Worm (Caenorhabditis elegans) whole organism, L3 larva: Measurements from ENCODE around the gene fars-3.

Experiments used
- R02D3.7 ChIP-seq: fragments of 150-350 bp; optimal IDR thresholded peaks from 2 replicates; lab custom pipeline; 2014; ENCODE audit warnings: missing biosample characterization, missing genetic modification characterization
- ZK546.5 ChIP-seq: sonication (generic microtip); optimal IDR thresholded peaks from 2 replicates; lab custom pipeline; 2017; ENCODE audit warnings: missing biosample characterization, missing genetic modification characterization
- ama-1 ChIP-seq: fragments of 150-350 bp; optimal IDR thresholded peaks from 2 replicates; lab custom pipeline; 2018
- ceh-28 ChIP-seq: fragments of 150-350 bp; optimal IDR thresholded peaks from 2 replicates; lab custom pipeline; 2014; ENCODE audit warnings: missing biosample characterization, missing genetic modification reagents, missing genetic modification characterization
- ceh-82 ChIP-seq: fragments of 150-350 bp; optimal IDR thresholded peaks from 2 replicates; lab custom pipeline; 2014; ENCODE audit warnings: missing biosample characterization, missing genetic modification characterization
- ceh-9 ChIP-seq: sonication (generic microtip); optimal IDR thresholded peaks from 2 replicates; lab custom pipeline; 2018; ENCODE audit warnings: missing biosample characterization, missing genetic modification characterization
- daf-12 ChIP-seq: fragments of 150-350 bp; optimal IDR thresholded peaks from 2 replicates; lab custom pipeline; 2014; ENCODE audit warnings: missing biosample characterization, missing genetic modification reagents, missing genetic modification characterization
- egl-5 ChIP-seq: fragments of 150-350 bp; optimal IDR thresholded peaks from 2 replicates; lab custom pipeline; 2017; ENCODE audit warnings: missing biosample characterization, missing genetic modification reagents, missing genetic modification characterization, inconsistent platforms
- elt-1 ChIP-seq: fragments of 150-350 bp; optimal IDR thresholded peaks from 2 replicates; lab custom pipeline; 2014; ENCODE audit warnings: missing biosample characterization, missing genetic modification characterization
- elt-2 ChIP-seq: sonication (generic microtip); optimal IDR thresholded peaks from 2 replicates; lab custom pipeline; 2016; ENCODE audit warnings: missing genetic modification reagents, mild to moderate bottlenecking, missing genetic modification characterization, missing compliant biosample characterization
- elt-3 ChIP-seq, 3 experiments: fragments of 150-350 bp in 1 of 3; sonication (generic microtip) in 2 of 3; optimal IDR thresholded peaks; 2 replicates in 2 of 3; 4 replicates in 1 of 3; lab custom pipeline; 2014 to 2017; ENCODE audit warnings: missing biosample characterization in 3 of 3, missing genetic modification characterization in 3 of 3
- fkh-10 ChIP-seq: sonication (generic microtip); optimal IDR thresholded peaks from 2 replicates; lab custom pipeline; 2017; ENCODE audit warnings: missing biosample characterization, missing genetic modification reagents, missing genetic modification characterization
- fos-1 ChIP-seq: fragments of 150-350 bp; optimal IDR thresholded peaks from 2 replicates; lab custom pipeline; 2014; ENCODE audit warnings: missing biosample characterization, missing genetic modification characterization
- hmg-11 ChIP-seq: sonication (generic microtip); optimal IDR thresholded peaks from 2 replicates; lab custom pipeline; 2016; ENCODE audit warnings: missing genetic modification characterization, missing compliant biosample characterization
- lin-15B ChIP-seq: fragments of 150-350 bp; optimal IDR thresholded peaks from 2 replicates; lab custom pipeline; 2014; ENCODE audit warnings: missing biosample characterization, missing genetic modification characterization
- lin-39 ChIP-seq: fragments of 150-350 bp; optimal IDR thresholded peaks from 2 replicates; lab custom pipeline; 2018; ENCODE audit warnings: missing biosample characterization, missing genetic modification reagents, missing genetic modification characterization
- mdl-1 ChIP-seq: fragments of 150-350 bp; optimal IDR thresholded peaks from 2 replicates; lab custom pipeline; 2014; ENCODE audit warnings: missing biosample characterization, missing genetic modification characterization
- mml-1 ChIP-seq: fragments of 150-350 bp; sonication (generic microtip); optimal IDR thresholded peaks from 3 replicates; lab custom pipeline; 2014; ENCODE audit warnings: missing biosample characterization, missing genetic modification characterization
- nfya-1 ChIP-seq: sonication (generic microtip); optimal IDR thresholded peaks from 2 replicates; lab custom pipeline; 2017; ENCODE audit warnings: missing genetic modification characterization, mild to moderate bottlenecking, missing compliant biosample characterization, antibody characterized with exemption, moderate library complexity; ENCODE audit not compliant: insufficient read depth
- nhr-11 ChIP-seq: fragments of 150-350 bp; optimal IDR thresholded peaks from 2 replicates; lab custom pipeline; 2014; ENCODE audit warnings: missing biosample characterization, missing genetic modification characterization
- nhr-23 ChIP-seq: fragments of 150-350 bp; optimal IDR thresholded peaks from 2 replicates; lab custom pipeline; 2014; ENCODE audit warnings: missing biosample characterization, missing genetic modification reagents, missing genetic modification characterization
- nhr-237 ChIP-seq: fragments of 150-350 bp; optimal IDR thresholded peaks from 2 replicates; lab custom pipeline; 2014; ENCODE audit warnings: missing biosample characterization, missing genetic modification characterization
- nhr-25 ChIP-seq: sonication (generic microtip); optimal IDR thresholded peaks from 2 replicates; lab custom pipeline; 2017; ENCODE audit warnings: missing biosample characterization, missing genetic modification characterization
- nhr-28 ChIP-seq: fragments of 150-350 bp; optimal IDR thresholded peaks from 2 replicates; lab custom pipeline; 2014; ENCODE audit warnings: missing biosample characterization, missing genetic modification characterization
- nhr-43 ChIP-seq: sonication (generic microtip); optimal IDR thresholded peaks from 2 replicates; lab custom pipeline; 2016; ENCODE audit warnings: mild to moderate bottlenecking, missing genetic modification characterization, missing compliant biosample characterization; ENCODE audit not compliant: poor library complexity, severe bottlenecking
- nhr-67 ChIP-seq: fragments of 150-350 bp; optimal IDR thresholded peaks from 2 replicates; lab custom pipeline; 2014; ENCODE audit warnings: missing biosample characterization, missing genetic modification characterization
- nhr-76 ChIP-seq: fragments of 150-350 bp; sonication (generic microtip); optimal IDR thresholded peaks from 5 replicates; lab custom pipeline; 2014; ENCODE audit warnings: missing biosample characterization, missing genetic modification characterization
- nhr-77 ChIP-seq: fragments of 150-350 bp; optimal IDR thresholded peaks from 2 replicates; lab custom pipeline; 2014; ENCODE audit warnings: missing biosample characterization, missing genetic modification characterization
- pha-4 ChIP-seq: fragments of 150-350 bp; optimal IDR thresholded peaks from 2 replicates; lab custom pipeline; 2014; ENCODE audit warnings: missing biosample characterization, missing genetic modification reagents, missing genetic modification characterization
- snpc-4 ChIP-seq: fragments of 150-350 bp; optimal IDR thresholded peaks from 2 replicates; lab custom pipeline; 2014; ENCODE audit warnings: missing biosample characterization, missing genetic modification characterization
- tbx-2 ChIP-seq: sonication (generic microtip); optimal IDR thresholded peaks from 2 replicates; lab custom pipeline; 2016; ENCODE audit warnings: mild to moderate bottlenecking, missing genetic modification characterization, missing compliant biosample characterization
- unc-39 ChIP-seq: sonication (generic microtip); optimal IDR thresholded peaks from 4 replicates; lab custom pipeline; 2017; ENCODE audit warnings: missing biosample characterization, missing genetic modification characterization
- unc-62 ChIP-seq: fragments of 150-350 bp; sonication (generic microtip); optimal IDR thresholded peaks from 4 replicates; lab custom pipeline; 2014; ENCODE audit warnings: missing biosample characterization, missing genetic modification reagents, missing genetic modification characterization
- zag-1 ChIP-seq: fragments of 150-350 bp; optimal IDR thresholded peaks from 2 replicates; lab custom pipeline; 2014; ENCODE audit warnings: missing biosample characterization, missing genetic modification characterization
- ztf-4 ChIP-seq: fragments of 150-350 bp; optimal IDR thresholded peaks from 2 replicates; lab custom pipeline; 2014; ENCODE audit warnings: missing biosample characterization, missing genetic modification characterization

fars-3 gene

ce11 chrII:8437035-8437434, 27.6 kb upstream of the fars-3 start, which contains the start of gene acp-3:
Gene acp-3 (minus strand): TSS chrII:8437135.
- TF ChIP-seq unc-62 (no peak), nhr-67 (no peak), mml-1 (tag; lab: Kevin White, UChicago) (no peak), hmg-11 (no peak), nhr-11 (tag; lab: Kevin White, UChicago) (no peak), elt-2 (tag; lab: Kevin White, UChicago) (no peak), pha-4 (no peak), snpc-4 (tag; lab: Kevin White, UChicago) (no peak), tbx-2 (tag; lab: Kevin White, UChicago) (no peak), lin-39 (tag; lab: Kevin White, UChicago) (no peak)

ce11 chrII:8438791-8439287, 25.8 kb upstream of the fars-3 start, which contains the start of gene lips-10:
Gene lips-10 (plus strand): TSS chrII:8439168.
- TF ChIP-seq nhr-25 (tag; lab: Kevin White, UChicago) (peak; percentile 80), R02D3.7 (tag; lab: Kevin White, UChicago) (no peak), nhr-76 (tag; lab: Kevin White, UChicago) (no peak), zag-1 (no peak), mdl-1 (no peak), nhr-23 (tag; lab: Kevin White, UChicago) (peak; percentile 21), ceh-28 (tag; lab: Kevin White, UChicago) (no peak)

ce11 chrII:8440097-8440496, 24.6 kb upstream of the fars-3 start:
- TF ChIP-seq nhr-28: no peak
- TF ChIP-seq ZK546.5: no peak
- TF ChIP-seq nhr-43 (tag; lab: Kevin White, UChicago): peak; percentile 51
- no peak for TF ChIP-seq daf-12 (tag; lab: Kevin White, UChicago)
- peak; percentile 74 for TF ChIP-seq nhr-25 (tag; lab: Kevin White, UChicago)
- TF ChIP-seq pha-4: no peak
- TF ChIP-seq elt-3 (tag; optimal IDR thresholded peaks at IDR 0.05; lab: Kevin White, UChicago): peak in 1 of 3 experiments; percentile 41
- TF ChIP-seq nhr-23 (tag; lab: Kevin White, UChicago): peak; percentile 50
- TF ChIP-seq nhr-11 (tag; lab: Kevin White, UChicago): no peak
- TF ChIP-seq nhr-76 (tag; lab: Kevin White, UChicago): no peak

ce11 chrII:8440792-8441191, 23.9 kb upstream of the fars-3 start:
- TF ChIP-seq ama-1 (peak; percentile 58), elt-1 (tag; lab: Kevin White, UChicago) (peak; percentile 62), nhr-76 (tag; lab: Kevin White, UChicago) (peak; percentile 28), elt-3 (tag; optimal IDR thresholded peaks at IDR 0.05; lab: Kevin White, UChicago) (peak; percentile 31 to 79 (median 77)), ceh-28 (tag; lab: Kevin White, UChicago) (peak; percentile 44), hmg-11 (no peak), mml-1 (tag; lab: Kevin White, UChicago) (no peak), nhr-25 (tag; lab: Kevin White, UChicago) (peak; percentile 83), nhr-77 (tag; lab: Kevin White, UChicago) (no peak), zag-1 (no peak), fos-1 (tag; lab: Kevin White, UChicago) (no peak), unc-62 (peak; percentile 21), ceh-82 (tag; lab: Kevin White, UChicago) (no peak), nhr-43 (tag; lab: Kevin White, UChicago) (peak; percentile 88), mdl-1 (peak; percentile 37), nhr-23 (tag; lab: Kevin White, UChicago) (peak; percentile 90)

ce11 chrII:8441519-8441918, 23.1 kb upstream of the fars-3 start:
- TF ChIP-seq pha-4 (no peak), nhr-43 (tag; lab: Kevin White, UChicago) (peak; percentile 33), ceh-28 (tag; lab: Kevin White, UChicago) (no peak), mdl-1 (no peak), snpc-4 (tag; lab: Kevin White, UChicago) (no peak), tbx-2 (tag; lab: Kevin White, UChicago) (peak; percentile 18), nhr-23 (tag; lab: Kevin White, UChicago) (peak; percentile 6)

ce11 chrII:8442176-8442575, 22.5 kb upstream of the fars-3 start:
- TF ChIP-seq zag-1 (no peak), nhr-43 (tag; lab: Kevin White, UChicago) (peak; percentile 78), snpc-4 (tag; lab: Kevin White, UChicago) (peak; percentile 73), hmg-11 (peak; percentile 78), mdl-1 (no peak), nhr-25 (tag; lab: Kevin White, UChicago) (peak; percentile 27), fkh-10 (GFP tag; lab: Kevin White, UChicago) (no peak), ztf-4 (tag; lab: Kevin White, UChicago) (no peak), nhr-23 (tag; lab: Kevin White, UChicago) (peak; percentile 53), unc-62 (no peak), elt-2 (tag; lab: Kevin White, UChicago) (peak; percentile 19), egl-5 (no peak), R02D3.7 (tag; lab: Kevin White, UChicago) (peak; percentile 7), lin-39 (tag; lab: Kevin White, UChicago) (peak; percentile 52), nfya-1 (peak; percentile 66), ceh-9 (tag; lab: Kevin White, UChicago) (no peak), nhr-237 (tag; lab: Kevin White, UChicago) (no peak), unc-39 (tag; lab: Kevin White, UChicago) (no peak), lin-15B (tag; lab: Kevin White, UChicago) (peak; percentile 17)
